Worm (Caenorhabditis elegans): ENCODE data around the gene fbxa-22.

DNA sequence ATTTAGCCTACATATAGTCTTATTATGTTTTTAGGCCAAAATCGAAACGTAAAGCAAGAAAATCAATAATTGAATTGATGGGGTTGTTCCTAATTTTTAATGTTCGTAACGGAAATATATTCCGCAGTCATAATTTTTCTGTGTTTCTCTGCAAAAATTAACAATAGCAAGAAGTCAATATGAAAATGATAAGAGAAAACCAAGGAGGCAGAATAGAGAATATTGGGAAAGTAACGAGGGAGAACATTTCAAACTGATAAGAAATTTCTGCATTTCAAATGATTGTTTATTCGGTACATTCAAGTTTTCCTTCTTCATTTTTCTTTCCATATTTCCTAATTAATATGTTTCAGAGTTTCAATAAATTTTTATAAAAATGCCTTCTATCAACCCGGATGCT lies 17.3 kb downstream of the fbxa-22 start, which contains the start of gene fbxa-54:
- no peak for TF ChIP-seq ama-1 (optimal IDR thresholded peaks at IDR 0.05)
- no peak for TF ChIP-seq ztf-11 (tag; optimal IDR thresholded peaks at IDR 0.05)
- TF ChIP-seq Y105C5A.15 (GFP tag; IDR thresholded peaks at IDR 0.05): no peak
- no peak for TF ChIP-seq unc-62 (GFP tag; optimal IDR thresholded peaks at IDR 0.05 in 1 of 2)
- no peak for TF ChIP-seq unc-62 (tag; optimal IDR thresholded peaks at IDR 0.05)
